Fruit fly (Drosophila melanogaster) whole organism, embryonic: ENCODE results near the gene CG6325.

Experiments
- Awh ChIP-seq: fragments of 200-800 bp; sonication (Bioruptor generic); IDR thresholded peaks from 2 replicates; pipeline ENCODE4, ENCODE4 v1.3.6; 2022; ENCODE audit warnings: missing biosample characterization, missing genetic modification characterization
- CG11085 ChIP-seq: fragments of 200-800 bp; sonication (Bioruptor generic); IDR thresholded peaks from 2 replicates; pipeline ENCODE4 v1.3.6; 2022; ENCODE audit warnings: missing biosample characterization, missing genetic modification characterization
- CG11093 ChIP-seq: fragments of 200-800 bp; sonication (Bioruptor generic); IDR thresholded peaks from 3 replicates; pipeline ENCODE4 v1.3.6; 2022; ENCODE audit warnings: missing biosample characterization, missing genetic modification characterization
- CG14441 ChIP-seq: fragments of 200-800 bp; sonication (Bioruptor generic); IDR thresholded peaks from 2 replicates; pipeline ENCODE4 v1.3.6; 2022; ENCODE audit warnings: missing biosample characterization, missing genetic modification characterization
- CG1603 ChIP-seq: fragments of 200-800 bp; sonication (Bioruptor generic); optimal IDR thresholded peaks from 2 replicates; lab custom pipeline; 2019; ENCODE audit warnings: missing biosample characterization, mild to moderate bottlenecking, missing genetic modification characterization, moderate library complexity
- CG17359 ChIP-seq: fragments of 200-800 bp; sonication (Bioruptor generic); optimal IDR thresholded peaks from 3 replicates; lab custom pipeline; 2018; ENCODE audit warnings: missing biosample characterization, mild to moderate bottlenecking, missing genetic modification characterization, moderate library complexity
- CG17385 ChIP-seq: fragments of 200-800 bp; sonication (Bioruptor generic); optimal IDR thresholded peaks from 3 replicates; lab custom pipeline; 2018; ENCODE audit warnings: missing biosample characterization, mild to moderate bottlenecking, missing genetic modification characterization
- CG17912 ChIP-seq: fragments of 200-800 bp; sonication (Bioruptor generic); optimal IDR thresholded peaks from 2 replicates; lab custom pipeline; 2018; ENCODE audit warnings: missing biosample characterization, mild to moderate bottlenecking, missing genetic modification characterization
- CG1832 ChIP-seq: fragments of 200-800 bp; sonication (Bioruptor generic); optimal IDR thresholded peaks from 2 replicates; lab custom pipeline; 2017; ENCODE audit warnings: missing biosample characterization, mild to moderate bottlenecking, missing genetic modification characterization, inconsistent platforms
- CG2199 ChIP-seq: fragments of 200-800 bp; sonication (Bioruptor generic); IDR thresholded peaks from 3 replicates; pipeline ENCODE4 v1.3.6; 2022; ENCODE audit warnings: missing biosample characterization, missing genetic modification characterization
- CG30431 ChIP-seq: fragments of 200-800 bp; sonication (Bioruptor generic); optimal IDR thresholded peaks from 2 replicates; lab custom pipeline; 2017; ENCODE audit warnings: missing biosample characterization, missing genetic modification characterization
- CG7357 ChIP-seq: fragments of 200-800 bp; sonication (Bioruptor generic); IDR thresholded peaks from 3 replicates; pipeline ENCODE4 v1.3.6; 2022; ENCODE audit warnings: missing biosample characterization, missing genetic modification characterization
- CG8765 ChIP-seq: fragments of 200-800 bp; sonication (Bioruptor generic); IDR thresholded peaks from 2 replicates; pipeline ENCODE4 v1.3.6; 2022; ENCODE audit warnings: missing biosample characterization, missing genetic modification characterization
- CG8944 ChIP-seq: fragments of 200-800 bp; sonication (Bioruptor generic); optimal IDR thresholded peaks from 3 replicates; lab custom pipeline; 2016; ENCODE audit warnings: missing biosample characterization, missing genetic modification characterization
- CHES-1-like ChIP-seq: fragments of 200-800 bp; sonication (Bioruptor generic); optimal IDR thresholded peaks from 2 replicates; lab custom pipeline; 2016; ENCODE audit warnings: missing biosample characterization, missing genetic modification characterization
- CTCF ChIP-seq: fragments of 200-800 bp; sonication (Bioruptor generic); optimal IDR thresholded peaks from 2 replicates; lab custom pipeline; 2017; ENCODE audit warnings: missing biosample characterization, mild to moderate bottlenecking, missing genetic modification characterization, moderate library complexity
- D19B ChIP-seq: fragments of 200-800 bp; sonication (Bioruptor generic); optimal IDR thresholded peaks from 2 replicates; lab custom pipeline; 2017; ENCODE audit warnings: missing biosample characterization, mild to moderate bottlenecking, missing genetic modification characterization
- Dip3 ChIP-seq: fragments of 200-800 bp; sonication (Bioruptor generic); optimal IDR thresholded peaks from 3 replicates; lab custom pipeline; 2016; ENCODE audit warnings: missing biosample characterization, missing genetic modification characterization
- Gsc ChIP-seq: fragments of 200-800 bp; sonication (Bioruptor generic); IDR thresholded peaks from 2 replicates; pipeline ENCODE4 v1.3.6; 2022; ENCODE audit warnings: missing biosample characterization, missing genetic modification characterization
- HHEX ChIP-seq: fragments of 200-800 bp; sonication (Bioruptor generic); optimal IDR thresholded peaks from 3 replicates; lab custom pipeline; 2017; ENCODE audit warnings: missing biosample characterization, mild to moderate bottlenecking, missing genetic modification characterization, missing genetic modification reagents
- Hmx ChIP-seq: fragments of 200-800 bp; sonication (Bioruptor generic); optimal IDR thresholded peaks from 2 replicates; lab custom pipeline; 2016; ENCODE audit warnings: missing biosample characterization, missing genetic modification characterization
- Hr78 ChIP-seq, 2 experiments: fragments of 200-800 bp in 1 of 2; fragments of >200 bp in 1 of 2; sonication (Bioruptor generic) in 1 of 2; optimal IDR thresholded peaks; 2 replicates each; lab custom pipeline; 2017 to 2019; ENCODE audit warnings: missing biosample characterization in 2 of 2, missing genetic modification characterization in 2 of 2, mild to moderate bottlenecking in 1 of 2, moderate library complexity in 1 of 2
- MBD-R2 ChIP-seq: fragments of 200-800 bp; sonication (Bioruptor generic); IDR thresholded peaks from 2 replicates; pipeline ENCODE4 v1.3.6; 2022; ENCODE audit warnings: missing biosample characterization, missing genetic modification characterization
- Med ChIP-seq: fragments of 200-800 bp; sonication (Bioruptor generic); peaks from one replicate; lab custom pipeline; 2016; ENCODE audit warnings: missing biosample characterization, missing genetic modification characterization, mild to moderate bottlenecking, inconsistent platforms, moderate library complexity
- Myb ChIP-seq: fragments of 200-800 bp; sonication (Bioruptor generic); optimal IDR thresholded peaks from 2 replicates; lab custom pipeline; 2016; ENCODE audit warnings: missing biosample characterization, missing genetic modification characterization
- Optix ChIP-seq: fragments of 200-800 bp; sonication (Bioruptor generic); IDR thresholded peaks from 3 replicates; pipeline ENCODE4 v1.3.6; 2022; ENCODE audit warnings: missing biosample characterization, missing genetic modification characterization
- Rx ChIP-seq: fragments of 200-800 bp; sonication (Bioruptor generic); IDR thresholded peaks from 2 replicates; pipeline ENCODE4 v1.3.6; 2022; ENCODE audit warnings: missing biosample characterization, missing genetic modification characterization
- Ssrp ChIP-seq: fragments of 200-800 bp; sonication (Bioruptor generic); optimal IDR thresholded peaks from 2 replicates; lab custom pipeline; 2018; ENCODE audit warnings: missing biosample characterization, mild to moderate bottlenecking, missing genetic modification characterization, moderate library complexity
- TFAM ChIP-seq: fragments of 200-800 bp; sonication (Bioruptor generic); optimal IDR thresholded peaks from 2 replicates; lab custom pipeline; 2017; ENCODE audit warnings: missing biosample characterization, missing genetic modification characterization, inconsistent platforms
- ab ChIP-seq: fragments of 200-800 bp; sonication (Bioruptor generic); optimal IDR thresholded peaks from 2 replicates; lab custom pipeline; 2016; ENCODE audit warnings: missing biosample characterization, missing genetic modification characterization
- ash1 ChIP-seq: fragments of 200-800 bp; sonication (Bioruptor generic); optimal IDR thresholded peaks from 2 replicates; lab custom pipeline; 2018; ENCODE audit warnings: missing biosample characterization, mild to moderate bottlenecking, missing genetic modification characterization
- ci ChIP-seq: fragments of 200-800 bp; sonication (Bioruptor generic); IDR thresholded peaks from 3 replicates; pipeline ENCODE4 v1.3.6; 2022; ENCODE audit warnings: missing biosample characterization, missing genetic modification characterization
- crp ChIP-seq, 2 experiments: fragments of 200-800 bp; sonication (Bioruptor generic); optimal IDR thresholded peaks; 2 replicates in 1 of 2; 3 replicates in 1 of 2; lab custom pipeline; 2017; ENCODE audit warnings: missing biosample characterization in 2 of 2, missing genetic modification characterization in 2 of 2, mild to moderate bottlenecking in 1 of 2, moderate library complexity in 1 of 2
- da ChIP-seq: fragments of 200-800 bp; sonication (Bioruptor generic); optimal IDR thresholded peaks from 2 replicates; lab custom pipeline; 2016; ENCODE audit warnings: missing biosample characterization, missing genetic modification characterization
- dati ChIP-seq: fragments of 200-800 bp; sonication (Bioruptor generic); IDR thresholded peaks from 2 replicates; pipeline ENCODE4 v1.3.6; 2022; ENCODE audit warnings: missing biosample characterization, missing genetic modification characterization
- esg ChIP-seq: fragments of 200-800 bp; sonication (Bioruptor generic); conservative IDR thresholded peaks from 2 replicates; pipeline ENCODE4 v1.3.6; 2022; ENCODE audit warnings: missing biosample characterization, missing genetic modification characterization
- fd102C ChIP-seq: fragments of 200-800 bp; sonication (Bioruptor generic); optimal IDR thresholded peaks from 2 replicates; lab custom pipeline; 2018; ENCODE audit warnings: missing biosample characterization, mild to moderate bottlenecking, missing genetic modification characterization, moderate library complexity
- fru ChIP-seq: fragments of >200 bp; optimal IDR thresholded peaks from 2 replicates; lab custom pipeline; 2017
- gcm2 ChIP-seq: fragments of 200-800 bp; sonication (Bioruptor generic); optimal IDR thresholded peaks from 2 replicates; lab custom pipeline; 2016; ENCODE audit warnings: missing biosample characterization, missing genetic modification characterization
- gro ChIP-seq: fragments of 200-800 bp; sonication (Bioruptor generic); optimal IDR thresholded peaks from 2 replicates; lab custom pipeline; 2016; ENCODE audit warnings: missing biosample characterization, missing genetic modification characterization
- hb ChIP-seq: fragments of 200-800 bp; sonication (Bioruptor generic); IDR thresholded peaks from 3 replicates; pipeline ENCODE4 v1.3.6; 2022; ENCODE audit warnings: missing biosample characterization, missing genetic modification characterization; ENCODE audit not compliant: partially characterized antibody
- hkb ChIP-seq, 2 experiments: fragments of 200-800 bp in 1 of 2; fragments of >200 bp in 1 of 2; sonication (Bioruptor generic) in 1 of 2; IDR thresholded peaks in 1 of 2; optimal IDR thresholded peaks in 1 of 2; 2 replicates each; pipeline versions ENCODE4 v1.3.6 to Lab custom; 2017 to 2022; ENCODE audit warnings: missing biosample characterization in 1 of 2, missing genetic modification characterization in 1 of 2
- kni ChIP-seq: fragments of 200-800 bp; sonication (Bioruptor generic); optimal IDR thresholded peaks from 3 replicates; lab custom pipeline; 2017; ENCODE audit warnings: mild to moderate bottlenecking, missing biosample characterization, missing genetic modification reagents, missing genetic modification characterization
- maf-S ChIP-seq: fragments of 200-800 bp; sonication (Bioruptor generic); optimal IDR thresholded peaks from 2 replicates; lab custom pipeline; 2016; ENCODE audit warnings: missing biosample characterization, missing genetic modification characterization
- nau ChIP-seq: fragments of 200-800 bp; sonication (Bioruptor generic); optimal IDR thresholded peaks from 3 replicates; lab custom pipeline; 2017; ENCODE audit warnings: missing biosample characterization, mild to moderate bottlenecking, missing genetic modification characterization, missing genetic modification reagents
- pfk ChIP-seq: fragments of 200-800 bp; sonication (Bioruptor generic); optimal IDR thresholded peaks from 2 replicates; lab custom pipeline; 2018; ENCODE audit warnings: missing biosample characterization, mild to moderate bottlenecking, missing genetic modification characterization, moderate library complexity
- phol ChIP-seq: fragments of 200-800 bp; sonication (Bioruptor generic); optimal IDR thresholded peaks from 3 replicates; lab custom pipeline; 2018; ENCODE audit warnings: missing biosample characterization, mild to moderate bottlenecking, missing genetic modification characterization, moderate library complexity
- pita ChIP-seq: fragments of 200-800 bp; sonication (Bioruptor generic); optimal IDR thresholded peaks from 2 replicates; lab custom pipeline; 2017; ENCODE audit warnings: missing biosample characterization, mild to moderate bottlenecking, missing genetic modification characterization
- scrt ChIP-seq: fragments of 200-800 bp; sonication (Bioruptor generic); optimal IDR thresholded peaks from 2 replicates; lab custom pipeline; 2018; ENCODE audit warnings: missing biosample characterization, mild to moderate bottlenecking, missing genetic modification characterization, moderate library complexity
- sens ChIP-seq: fragments of 200-800 bp; sonication (Bioruptor generic); peaks from one replicate; lab custom pipeline; 2016; ENCODE audit warnings: missing biosample characterization, missing genetic modification characterization
- stwl ChIP-seq: fragments of 200-800 bp; sonication (Bioruptor generic); optimal IDR thresholded peaks from 3 replicates; lab custom pipeline; 2018; ENCODE audit warnings: missing biosample characterization, mild to moderate bottlenecking, missing genetic modification characterization, moderate library complexity
- tap ChIP-seq: fragments of 200-800 bp; optimal IDR thresholded peaks from 3 replicates; lab custom pipeline; 2019; ENCODE audit warnings: missing biosample characterization, mild to moderate bottlenecking, missing genetic modification characterization, moderate library complexity
- wor ChIP-seq: fragments of 200-800 bp; sonication (Bioruptor generic); IDR thresholded peaks from 2 replicates; pipeline ENCODE4 v1.3.6; 2022; ENCODE audit warnings: missing biosample characterization, missing genetic modification characterization

Gene CG6325

DNA sequence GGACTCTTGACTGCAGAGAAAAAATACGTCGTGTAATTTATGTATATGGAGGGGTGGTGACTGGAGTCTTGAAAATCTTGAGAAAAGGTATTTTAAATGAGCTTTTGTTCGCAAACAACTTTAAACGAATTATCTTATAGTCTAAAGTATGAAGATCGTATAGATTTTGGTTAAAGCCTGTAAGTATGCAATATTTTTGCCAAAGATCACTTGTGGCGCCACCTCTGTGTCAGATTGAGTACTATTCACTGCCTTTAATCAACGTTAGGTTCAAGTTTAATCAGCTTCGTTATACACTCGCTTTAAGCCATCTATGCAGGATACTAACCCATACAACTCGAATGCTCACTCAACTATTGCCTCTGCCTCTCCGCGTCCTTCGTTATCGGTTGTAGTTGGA, 29.9 kb upstream of the CG6325 start (continued):
- TF ChIP-seq pfk (GFP tag; lab: Kevin White, UChicago) (no peak), CG17385 (GFP tag; lab: Kevin White, UChicago) (no peak), Awh (GFP tag; lab: Robert Waterston, UW) (no peak), CG7357 (GFP tag; lab: Robert Waterston, UW) (no peak), Optix (GFP tag; lab: Robert Waterston, UW) (no peak), D19B (GFP tag; lab: Kevin White, UChicago) (no peak), MBD-R2 (no peak), CG8944 (GFP tag; lab: Kevin White, UChicago) (no peak), crp (GFP tag; optimal IDR thresholded peaks at IDR 0.05; lab: Kevin White, UChicago) (no peak), CG1603 (peak; percentile 16), CTCF (GFP tag; lab: Kevin White, UChicago) (peak; percentile 93), ab (no peak), scrt (no peak), ash1 (GFP tag; lab: Kevin White, UChicago) (no peak), hb (no peak), esg (GFP tag; lab: Robert Waterston, UW) (no peak), Dip3 (GFP tag; lab: Kevin White, UChicago) (no peak), CG17912 (no peak), Med (GFP tag; lab: Kevin White, UChicago) (peak; percentile 45), HHEX (GFP tag; lab: Kevin White, UChicago) (no peak), dati (no peak), stwl (tag; lab: Kevin White, UChicago) (peak; percentile 45), tap (no peak), CG11085 (no peak), gro (no peak), Hmx (GFP tag; lab: Kevin White, UChicago) (no peak), TFAM (GFP tag; lab: Kevin White, UChicago) (no peak), phol (tag; lab: Kevin White, UChicago) (no peak), hkb (optimal IDR thresholded peaks at IDR 0.05; lab: Kevin White, UChicago) (no peak), hkb (GFP tag; IDR thresholded peaks at IDR 0.05; lab: Robert Waterston, UW) (no peak), gcm2 (GFP tag; lab: Kevin White, UChicago) (no peak), wor (GFP tag; lab: Robert Waterston, UW) (no peak), CG30431 (GFP tag; lab: Kevin White, UChicago) (no peak), CHES-1-like (GFP tag; lab: Kevin White, UChicago) (no peak), maf-S (no peak), ci (GFP tag; lab: Robert Waterston, UW) (peak; percentile 32; the same call in 1 of the 3 replicates), fd102C (GFP tag; lab: Kevin White, UChicago) (no peak), Rx (GFP tag; lab: Robert Waterston, UW) (no peak), CG11093 (GFP tag; lab: Robert Waterston, UW) (no peak), CG1832 (GFP tag; lab: Kevin White, UChicago) (no peak), da (no peak), CG14441 (GFP tag; lab: Robert Waterston, UW) (no peak), CG8765 (no peak), pita (no peak), CG17359 (tag; lab: Kevin White, UChicago) (no peak), sens (peak; percentile 61), Gsc (no peak), kni (GFP tag; lab: Kevin White, UChicago) (no peak), CG2199 (GFP tag; lab: Robert Waterston, UW) (peak; percentile 71; the same call in 1 of the 3 replicates), fru (no peak), Myb (GFP tag; lab: Kevin White, UChicago) (peak; percentile 37), Ssrp (tag; lab: Kevin White, UChicago) (no peak), nau (GFP tag; lab: Kevin White, UChicago) (no peak), Hr78 (GFP tag; optimal IDR thresholded peaks at IDR 0.05; lab: Kevin White, UChicago) (no peak)
